Worm (Caenorhabditis elegans) whole organism, mixed stage, embryonic: ENCODE data around the gene ZK1248.4.
A peak's percentile ranks its signal among the peaks of the same experiment; 100 is the strongest.

ENCODE experiments used
- bed-3 ChIP-seq: fragments of 200-800 bp; sonication (Bioruptor generic); optimal IDR thresholded peaks from 3 replicates; lab custom pipeline; 2018; ENCODE audit warnings: mild to moderate bottlenecking, missing genetic modification characterization, moderate library complexity, missing compliant biosample characterization
- blmp-1 ChIP-seq: fragments of 150-350 bp; optimal IDR thresholded peaks from 2 replicates; lab custom pipeline; 2014; ENCODE audit warnings: missing biosample characterization, missing genetic modification characterization
- ceh-39 ChIP-seq: fragments of 150-350 bp; optimal IDR thresholded peaks from 2 replicates; lab custom pipeline; 2014; ENCODE audit warnings: missing biosample characterization, missing genetic modification characterization
- ceh-43 ChIP-seq: fragments of 200-800 bp; sonication (Bioruptor generic); optimal IDR thresholded peaks from 2 replicates; lab custom pipeline; 2018; ENCODE audit warnings: mild to moderate bottlenecking, missing genetic modification characterization, moderate library complexity, missing compliant biosample characterization
- ceh-83 ChIP-seq: fragments of 200-800 bp; sonication (Bioruptor generic); optimal IDR thresholded peaks from 2 replicates; lab custom pipeline; 2018; ENCODE audit warnings: mild to moderate bottlenecking, missing genetic modification characterization, missing compliant biosample characterization
- ces-1 ChIP-seq: fragments of 150-350 bp; optimal IDR thresholded peaks from 2 replicates; lab custom pipeline; 2014; ENCODE audit warnings: missing biosample characterization, missing genetic modification reagents, missing genetic modification characterization
- cnd-1 ChIP-seq: fragments of 200-800 bp; sonication (Bioruptor generic); optimal IDR thresholded peaks from 2 replicates; lab custom pipeline; 2018; ENCODE audit warnings: mild to moderate bottlenecking, missing genetic modification characterization, missing compliant biosample characterization
- elt-1 ChIP-seq: sonication (generic microtip); optimal IDR thresholded peaks from 2 replicates; lab custom pipeline; 2017; ENCODE audit warnings: missing genetic modification characterization, mild to moderate bottlenecking, missing compliant biosample characterization, antibody characterized with exemption, moderate library complexity, borderline replicate concordance; ENCODE audit not compliant: insufficient read depth
- elt-3 ChIP-seq: fragments of 150-350 bp; optimal IDR thresholded peaks from 2 replicates; lab custom pipeline; 2014; ENCODE audit warnings: missing biosample characterization, missing genetic modification characterization
- flh-1 ChIP-seq: fragments of 200-800 bp; sonication (Bioruptor generic); optimal IDR thresholded peaks from 2 replicates; lab custom pipeline; 2018; ENCODE audit warnings: mild to moderate bottlenecking, missing genetic modification characterization, moderate library complexity, missing compliant biosample characterization
- ham-2 ChIP-seq: fragments of 200-800 bp; sonication (Bioruptor generic); optimal IDR thresholded peaks from 2 replicates; lab custom pipeline; 2018; ENCODE audit warnings: mild to moderate bottlenecking, missing genetic modification characterization, missing compliant biosample characterization
- hlh-1 ChIP-seq: fragments of 150-350 bp; optimal IDR thresholded peaks from 2 replicates; lab custom pipeline; 2014; ENCODE audit warnings: missing biosample characterization, missing genetic modification reagents, missing genetic modification characterization
- lin-13 ChIP-seq: fragments of 150-350 bp; optimal IDR thresholded peaks from 2 replicates; lab custom pipeline; 2014; ENCODE audit warnings: missing biosample characterization, missing genetic modification characterization
- lin-32 ChIP-seq: fragments of 200-800 bp; sonication (Bioruptor generic); optimal IDR thresholded peaks from 2 replicates; lab custom pipeline; 2018; ENCODE audit warnings: mild to moderate bottlenecking, missing genetic modification characterization, missing compliant biosample characterization
- lsy-2 ChIP-seq: fragments of 150-350 bp; optimal IDR thresholded peaks from 2 replicates; lab custom pipeline; 2014; ENCODE audit warnings: missing biosample characterization, missing genetic modification characterization
- mab-5 ChIP-seq: fragments of 150-350 bp; optimal IDR thresholded peaks from 2 replicates; lab custom pipeline; 2014; ENCODE audit warnings: missing biosample characterization, missing genetic modification characterization
- mls-2 ChIP-seq: sonication (generic microtip); optimal IDR thresholded peaks from 2 replicates; lab custom pipeline; 2016; ENCODE audit warnings: mild to moderate bottlenecking, missing genetic modification characterization, moderate library complexity, missing compliant biosample characterization
- nhr-12 ChIP-seq: fragments of 150-350 bp; optimal IDR thresholded peaks from 2 replicates; lab custom pipeline; 2014; ENCODE audit warnings: missing biosample characterization, missing genetic modification characterization
- nhr-2 ChIP-seq: fragments of 150-350 bp; optimal IDR thresholded peaks from 2 replicates; lab custom pipeline; 2014; ENCODE audit warnings: missing biosample characterization, missing genetic modification characterization
- nhr-237 ChIP-seq: fragments of 150-350 bp; optimal IDR thresholded peaks from 2 replicates; lab custom pipeline; 2014; ENCODE audit warnings: missing biosample characterization, missing genetic modification characterization
- nhr-28 ChIP-seq: fragments of 150-350 bp; optimal IDR thresholded peaks from 2 replicates; lab custom pipeline; 2014; ENCODE audit warnings: missing biosample characterization, missing genetic modification characterization
- nhr-76 ChIP-seq: sonication (generic microtip); optimal IDR thresholded peaks from 2 replicates; lab custom pipeline; 2017; ENCODE audit warnings: missing biosample characterization, missing genetic modification characterization
- pha-4 ChIP-seq: fragments of 150-350 bp; optimal IDR thresholded peaks from 2 replicates; lab custom pipeline; 2018; ENCODE audit warnings: missing biosample characterization, missing genetic modification reagents, missing genetic modification characterization
- sem-2 ChIP-seq: fragments of 200-800 bp; sonication (Bioruptor generic); optimal IDR thresholded peaks from 2 replicates; lab custom pipeline; 2018; ENCODE audit warnings: mild to moderate bottlenecking, missing genetic modification characterization, missing compliant biosample characterization
- snpc-4 ChIP-seq: fragments of 150-350 bp; optimal IDR thresholded peaks from 2 replicates; lab custom pipeline; 2014; ENCODE audit warnings: missing biosample characterization, missing genetic modification characterization
- unc-62 ChIP-seq: fragments of 150-350 bp; optimal IDR thresholded peaks from 2 replicates; lab custom pipeline; 2014; ENCODE audit warnings: missing biosample characterization, missing genetic modification reagents, missing genetic modification characterization
- zip-8 ChIP-seq: fragments of 150-350 bp; optimal IDR thresholded peaks from 2 replicates; lab custom pipeline; 2014; ENCODE audit warnings: missing biosample characterization, missing genetic modification characterization
- ztf-11 ChIP-seq: fragments of 150-350 bp; optimal IDR thresholded peaks from 2 replicates; lab custom pipeline; 2014; ENCODE audit warnings: missing biosample characterization, missing genetic modification characterization

Gene ZK1248.4

ce11 chrII:5852007-5852406 lies 33.6 kb downstream of the ZK1248.4 start, which contains the start of gene H41C03.2:
H41C03.2 (minus strand) TSS chrII:5852107.
- TF ChIP-seq nhr-12 (tag; lab: Kevin White, UChicago) = no peak
- TF ChIP-seq snpc-4 (tag; lab: Kevin White, UChicago) = no peak
- TF ChIP-seq ceh-83 (GFP tag; lab: Kevin White, UChicago) = no peak
- TF ChIP-seq unc-62 = no peak
- no peak for TF ChIP-seq hlh-1

ce11 chrII:5853261-5853660 lies 34.9 kb downstream of the ZK1248.4 start:
- TF ChIP-seq unc-62 (no peak), elt-1 (tag; lab: Kevin White, UChicago) (no peak), sem-2 (GFP tag; lab: Kevin White, UChicago) (no peak), nhr-76 (no peak), nhr-12 (tag; lab: Kevin White, UChicago) (no peak), nhr-28 (no peak), ces-1 (GFP tag; lab: Kevin White, UChicago) (no peak), ceh-43 (GFP tag; lab: Kevin White, UChicago) (no peak), blmp-1 (tag; lab: Kevin White, UChicago) (no peak), nhr-2 (no peak), mab-5 (tag; lab: Kevin White, UChicago) (no peak), ceh-83 (GFP tag; lab: Kevin White, UChicago) (no peak), ham-2 (GFP tag; lab: Kevin White, UChicago) (peak; percentile 51), pha-4 (no peak), cnd-1 (tag; lab: Kevin White, UChicago) (no peak), elt-3 (tag; lab: Kevin White, UChicago) (peak; percentile 44), zip-8 (tag; lab: Kevin White, UChicago) (no peak)

- TF ChIP-seq lsy-2 (tag; lab: Kevin White, UChicago) (no peak), snpc-4 (tag; lab: Kevin White, UChicago) (no peak), pha-4 (no peak), nhr-76 (no peak)
These were observed 35.7 kb downstream of the ZK1248.4 start, which contains the start of gene H41C03.1 for ce11 chrII:5854122-5854521. H41C03.1 (plus strand) TSS chrII:5854422.

- TF ChIP-seq nhr-28 (no peak), nhr-76 (no peak), lin-13 (no peak), mls-2 (no peak), ham-2 (GFP tag; lab: Kevin White, UChicago) (no peak), pha-4 (no peak), unc-62 (no peak), ceh-39 (tag; lab: Kevin White, UChicago) (no peak), zip-8 (tag; lab: Kevin White, UChicago) (no peak)
These were observed 39.9 kb downstream of the ZK1248.4 start, which contains the start of gene F55C12.4 for ce11 chrII:5858322-5858721. F55C12.4 (minus strand) TSS chrII:5858422.

- TF ChIP-seq lin-32 (no peak), unc-62 (no peak), zip-8 (tag; lab: Kevin White, UChicago) (no peak), nhr-237 (tag; lab: Kevin White, UChicago) (no peak), pha-4 (no peak), lin-13 (no peak), ceh-39 (tag; lab: Kevin White, UChicago) (no peak), flh-1 (GFP tag; lab: Kevin White, UChicago) (no peak), bed-3 (GFP tag; lab: Kevin White, UChicago) (no peak), ztf-11 (tag; lab: Kevin White, UChicago) (no peak), snpc-4 (tag; lab: Kevin White, UChicago) (no peak)
- TF ChIP-seq, all 35 proteins: peak for 0
These were observed 42.2 kb downstream of the ZK1248.4 start for ce11 chrII:5860621-5861020.

ce11 chrII:5863893-5864292 lies 45.5 kb downstream of the ZK1248.4 start, which contains the start of gene tag-234:
tag-234 (plus strand) TSS chrII:5864193.
- TF ChIP-seq nhr-237 (tag; lab: Kevin White, UChicago) (no peak), lsy-2 (tag; lab: Kevin White, UChicago) (no peak), nhr-28 (no peak), mls-2 (no peak), elt-3 (tag; lab: Kevin White, UChicago) (no peak), ces-1 (GFP tag; lab: Kevin White, UChicago) (no peak), sem-2 (GFP tag; lab: Kevin White, UChicago) (no peak)
